Fruit fly (Drosophila melanogaster) whole organism, embryonic: ENCODE data around the gene RpS17.

ENCODE experiments used
- Atf3 ChIP-seq: fragments of 200-800 bp; sonication (Bioruptor generic); optimal IDR thresholded peaks from 3 replicates; lab custom pipeline; 2016; ENCODE audit warnings: missing biosample characterization, missing genetic modification characterization
- BEAF-32 ChIP-seq: fragments of 200-800 bp; sonication (Bioruptor generic); optimal IDR thresholded peaks from 3 replicates; lab custom pipeline; 2017; ENCODE audit warnings: missing biosample characterization, missing genetic modification characterization, mild to moderate bottlenecking, moderate library complexity, missing genetic modification reagents
- BtbVII ChIP-seq: fragments of 200-800 bp; sonication (Bioruptor generic); optimal IDR thresholded peaks from 3 replicates; lab custom pipeline; 2017; ENCODE audit warnings: missing biosample characterization, mild to moderate bottlenecking, missing genetic modification characterization
- CG11093 ChIP-seq: fragments of 200-800 bp; sonication (Bioruptor generic); IDR thresholded peaks from 3 replicates; pipeline ENCODE4 v1.3.6; 2022; ENCODE audit warnings: missing biosample characterization, missing genetic modification characterization
- CG11398 ChIP-seq: fragments of 200-800 bp; sonication (Bioruptor generic); optimal IDR thresholded peaks from 2 replicates; lab custom pipeline; 2016; ENCODE audit warnings: missing biosample characterization, missing genetic modification characterization
- CG11560 ChIP-seq: fragments of 200-800 bp; sonication (Bioruptor generic); IDR thresholded peaks from 3 replicates; pipeline ENCODE4 v1.3.6; 2022; ENCODE audit warnings: missing biosample characterization, missing genetic modification characterization
- CG13123 ChIP-seq: fragments of 200-800 bp; sonication (Bioruptor generic); optimal IDR thresholded peaks from 2 replicates; lab custom pipeline; 2016; ENCODE audit warnings: missing biosample characterization, missing genetic modification characterization
- CG14441 ChIP-seq: fragments of 200-800 bp; sonication (Bioruptor generic); IDR thresholded peaks from 2 replicates; pipeline ENCODE4 v1.3.6; 2022; ENCODE audit warnings: missing biosample characterization, missing genetic modification characterization
- CG17361 ChIP-seq: fragments of 200-800 bp; sonication (Bioruptor generic); IDR thresholded peaks from 3 replicates; pipeline ENCODE4 v1.3.6; 2022; ENCODE audit warnings: missing biosample characterization, missing genetic modification characterization
- CG2889 ChIP-seq: fragments of 200-800 bp; sonication (Bioruptor generic); IDR thresholded peaks from 3 replicates; pipeline ENCODE4 v1.3.6; 2022; ENCODE audit warnings: missing biosample characterization, missing genetic modification characterization
- CG3163 ChIP-seq: fragments of 200-800 bp; sonication (Bioruptor generic); optimal IDR thresholded peaks from 3 replicates; lab custom pipeline; 2016; ENCODE audit warnings: missing biosample characterization, missing genetic modification characterization
- CG34376 ChIP-seq: fragments of 200-800 bp; sonication (Bioruptor generic); optimal IDR thresholded peaks from 2 replicates; lab custom pipeline; 2018; ENCODE audit warnings: missing biosample characterization, mild to moderate bottlenecking, missing genetic modification characterization
- CG34422 ChIP-seq: fragments of 200-800 bp; sonication (Bioruptor generic); IDR thresholded peaks from 3 replicates; pipeline ENCODE4 v1.3.6; 2022; ENCODE audit warnings: missing biosample characterization, missing genetic modification characterization
- CG3726 ChIP-seq: fragments of 200-800 bp; sonication (Bioruptor generic); IDR thresholded peaks from 3 replicates; pipeline ENCODE4, ENCODE4 v1.3.6; 2022; ENCODE audit warnings: missing biosample characterization, missing genetic modification characterization
- CG42726 ChIP-seq: fragments of 200-800 bp; sonication (Bioruptor generic); IDR thresholded peaks from 2 replicates; pipeline ENCODE4 v1.3.6; 2022; ENCODE audit warnings: missing biosample characterization, missing genetic modification characterization; ENCODE audit not compliant: partially characterized antibody
- CG4282 ChIP-seq: fragments of 200-800 bp; sonication (Bioruptor generic); optimal IDR thresholded peaks from 2 replicates; lab custom pipeline; 2016; ENCODE audit warnings: missing biosample characterization, missing genetic modification characterization
- CG4820 ChIP-seq: fragments of 200-800 bp; sonication (Bioruptor generic); optimal IDR thresholded peaks from 3 replicates; lab custom pipeline; 2016; ENCODE audit warnings: missing biosample characterization, missing genetic modification characterization
- CG6254 ChIP-seq: fragments of 200-800 bp; sonication (Bioruptor generic); optimal IDR thresholded peaks from 3 replicates; lab custom pipeline; 2017; ENCODE audit warnings: mild to moderate bottlenecking, missing biosample characterization, missing genetic modification reagents, missing genetic modification characterization
- CG7963 ChIP-seq: fragments of 200-800 bp; sonication (Bioruptor generic); IDR thresholded peaks from 3 replicates; pipeline ENCODE4 v1.3.6; 2022; ENCODE audit warnings: missing biosample characterization, missing genetic modification characterization; ENCODE audit not compliant: partially characterized antibody
- CG8359 ChIP-seq: fragments of 200-800 bp; sonication (Bioruptor generic); optimal IDR thresholded peaks from 2 replicates; lab custom pipeline; 2017; ENCODE audit warnings: missing biosample characterization, mild to moderate bottlenecking, missing genetic modification characterization, borderline replicate concordance
- CG8944 ChIP-seq: fragments of 200-800 bp; sonication (Bioruptor generic); optimal IDR thresholded peaks from 3 replicates; lab custom pipeline; 2016; ENCODE audit warnings: missing biosample characterization, missing genetic modification characterization
- Dip2 ChIP-seq: fragments of 200-800 bp; sonication (Bioruptor generic); IDR thresholded peaks from 2 replicates; pipeline ENCODE4 v1.3.6; 2022; ENCODE audit warnings: missing biosample characterization, missing genetic modification characterization
- Doc2 ChIP-seq: fragments of 200-800 bp; sonication (Bioruptor generic); IDR thresholded peaks from 2 replicates; pipeline ENCODE4 v1.3.6; 2022; ENCODE audit warnings: missing biosample characterization, missing genetic modification characterization
- Ets65A ChIP-seq: fragments of 200-800 bp; sonication (Bioruptor generic); peaks from one replicate; lab custom pipeline; 2016; ENCODE audit warnings: missing biosample characterization, missing genetic modification characterization
- Fer3 ChIP-seq: fragments of 200-800 bp; sonication (Bioruptor generic); optimal IDR thresholded peaks from 2 replicates; lab custom pipeline; 2018; ENCODE audit warnings: missing biosample characterization, mild to moderate bottlenecking, missing genetic modification characterization, moderate library complexity
- Gug ChIP-seq: fragments of 200-800 bp; sonication (Bioruptor generic); IDR thresholded peaks from 4 replicates; pipeline ENCODE4 v1.3.6; 2022; ENCODE audit warnings: missing biosample characterization, missing genetic modification characterization
- HLHmδ ChIP-seq: fragments of 200-800 bp; sonication (Bioruptor generic); optimal IDR thresholded peaks from 2 replicates; lab custom pipeline; 2018; ENCODE audit warnings: missing biosample characterization, mild to moderate bottlenecking, missing genetic modification characterization, moderate library complexity
- HmgD ChIP-seq: fragments of 200-800 bp; sonication (Bioruptor generic); optimal IDR thresholded peaks from 3 replicates; lab custom pipeline; 2016; ENCODE audit warnings: missing biosample characterization, missing genetic modification characterization
- Lpt ChIP-seq: fragments of >200 bp; optimal IDR thresholded peaks from 2 replicates; lab custom pipeline; 2018; ENCODE audit warnings: missing biosample characterization, missing genetic modification characterization
- NC2α ChIP-seq: fragments of 200-800 bp; sonication (Bioruptor generic); optimal IDR thresholded peaks from 2 replicates; lab custom pipeline; 2016; ENCODE audit warnings: missing biosample characterization, missing genetic modification characterization
- Nf-YB ChIP-seq: fragments of 200-800 bp; sonication (Bioruptor generic); optimal IDR thresholded peaks from 3 replicates; lab custom pipeline; 2019; ENCODE audit warnings: missing biosample characterization, mild to moderate bottlenecking, missing genetic modification characterization, moderate library complexity
- Poxn ChIP-seq: fragments of 200-800 bp; sonication (Bioruptor generic); IDR thresholded peaks from 2 replicates; pipeline ENCODE4 v1.3.6; 2022; ENCODE audit warnings: missing biosample characterization, missing genetic modification characterization
- Ptx1 ChIP-seq: fragments of 200-800 bp; sonication (Bioruptor generic); IDR thresholded peaks from 2 replicates; pipeline ENCODE4 v1.3.6; 2022; ENCODE audit warnings: missing biosample characterization, missing genetic modification characterization
- Trl ChIP-seq, 3 experiments: fragments of >200 bp in 2 of 3; fragments of 200-800 bp in 1 of 3; sonication (Bioruptor generic) in 1 of 3; optimal IDR thresholded peaks; 2 replicates in 1 of 3; 3 replicates in 2 of 3; lab custom pipeline; 2016 to 2017; ENCODE audit warnings: missing biosample characterization in 1 of 3, missing genetic modification characterization in 1 of 3
- Usf ChIP-seq: fragments of 200-800 bp; sonication (Bioruptor generic); optimal IDR thresholded peaks from 2 replicates; lab custom pipeline; 2017; ENCODE audit warnings: missing genotype, missing biosample characterization, missing genetic modification characterization
- Xrp1 ChIP-seq: fragments of 200-800 bp; sonication (Bioruptor generic); IDR thresholded peaks from 2 replicates; pipeline ENCODE4 v1.3.6; 2022; ENCODE audit warnings: missing biosample characterization, missing genetic modification characterization
- ac ChIP-seq: fragments of 200-800 bp; sonication (Bioruptor generic); optimal IDR thresholded peaks from 3 replicates; lab custom pipeline; 2017; ENCODE audit warnings: missing biosample characterization, mild to moderate bottlenecking, missing genetic modification characterization
- az2 ChIP-seq: fragments of 200-800 bp; sonication (Bioruptor generic); optimal IDR thresholded peaks from 3 replicates; lab custom pipeline; 2016; ENCODE audit warnings: missing biosample characterization, missing genetic modification characterization
- cg ChIP-seq: fragments of 200-800 bp; sonication (Bioruptor generic); optimal IDR thresholded peaks from 3 replicates; lab custom pipeline; 2019; ENCODE audit warnings: missing biosample characterization, mild to moderate bottlenecking, missing genetic modification characterization, moderate library complexity
- dan ChIP-seq: fragments of 200-800 bp; sonication (Bioruptor generic); IDR thresholded peaks from 2 replicates; pipeline ENCODE4 v1.3.6; 2022; ENCODE audit warnings: missing biosample characterization, missing genetic modification characterization
- dimm ChIP-seq: fragments of 200-800 bp; sonication (Bioruptor generic); IDR thresholded peaks from 2 replicates; pipeline ENCODE4 v1.3.6; 2022; ENCODE audit warnings: missing biosample characterization, missing genetic modification characterization
- gsb-n ChIP-seq: fragments of 200-800 bp; sonication (Bioruptor generic); optimal IDR thresholded peaks from 3 replicates; lab custom pipeline; 2018; ENCODE audit warnings: missing biosample characterization, mild to moderate bottlenecking, missing genetic modification characterization
- ham ChIP-seq: fragments of 200-800 bp; sonication (Bioruptor generic); IDR thresholded peaks from 2 replicates; pipeline ENCODE4 v1.3.6; 2022; ENCODE audit warnings: missing biosample characterization, missing genetic modification characterization
- insv ChIP-seq, 2 experiments: fragments of 200-800 bp; sonication (Bioruptor generic); optimal IDR thresholded peaks; 3 replicates each; lab custom pipeline; 2016 to 2018; ENCODE audit warnings: missing biosample characterization in 2 of 2, missing genetic modification characterization in 2 of 2
- ken ChIP-seq: fragments of 200-800 bp; sonication (Bioruptor generic); IDR thresholded peaks from 3 replicates; pipeline ENCODE4 v1.3.6; 2022; ENCODE audit warnings: missing biosample characterization, missing genetic modification characterization
- lbe ChIP-seq: fragments of 200-800 bp; sonication (Bioruptor generic); optimal IDR thresholded peaks from 2 replicates; lab custom pipeline; 2016; ENCODE audit warnings: missing biosample characterization, mild to moderate bottlenecking, missing genetic modification characterization
- phol ChIP-seq: fragments of 200-800 bp; sonication (Bioruptor generic); optimal IDR thresholded peaks from 3 replicates; lab custom pipeline; 2018; ENCODE audit warnings: missing biosample characterization, mild to moderate bottlenecking, missing genetic modification characterization, moderate library complexity
- pum ChIP-seq: fragments of 200-800 bp; sonication (Bioruptor generic); optimal IDR thresholded peaks from 2 replicates; lab custom pipeline; 2016; ENCODE audit warnings: missing biosample characterization, missing genetic modification characterization
- pzg ChIP-seq: fragments of 200-800 bp; sonication (Bioruptor generic); optimal IDR thresholded peaks from 3 replicates; lab custom pipeline; 2018; ENCODE audit warnings: missing biosample characterization, mild to moderate bottlenecking, missing genetic modification characterization, moderate library complexity
- vvl ChIP-seq: fragments of 200-800 bp; sonication (Bioruptor generic); IDR thresholded peaks from 2 replicates; pipeline ENCODE4 v1.3.6; 2022; ENCODE audit warnings: missing biosample characterization, missing genetic modification characterization

Gene RpS17

dm6 chr3L:9383345-9384075, 46.1 kb downstream of the RpS17 start, which contains the start of gene Hsp27 (continued):
- TF ChIP-seq CG34422 (GFP tag; lab: Robert Waterston, UW) (peak; percentile 99), ac (GFP tag; lab: Kevin White, UChicago) (peak; percentile 82), insv (GFP tag; optimal IDR thresholded peaks at IDR 0.05; lab: Kevin White, UChicago) (peak in 1 of 2 experiments; percentile 27), Nf-YB (GFP tag; lab: Kevin White, UChicago) (peak; percentile 86), Doc2 (GFP tag; lab: Robert Waterston, UW) (peak; percentile 93), CG4820 (GFP tag; lab: Kevin White, UChicago) (peak; percentile 98), CG34376 (peak; percentile 94), Poxn (GFP tag; lab: Robert Waterston, UW) (peak; percentile 84), Trl (optimal IDR thresholded peaks at IDR 0.05; lab: Kevin White, UChicago) (peak; percentile 22 to 27), Trl (GFP tag; optimal IDR thresholded peaks at IDR 0.05; lab: Kevin White, UChicago) (peak; percentile 95), HLHmδ (GFP tag; lab: Kevin White, UChicago) (no peak), CG3726 (GFP tag; lab: Robert Waterston, UW) (peak; percentile 98), CG14441 (GFP tag; lab: Robert Waterston, UW) (peak; percentile 99), CG7963 (GFP tag; lab: Robert Waterston, UW) (no peak), Gug (peak; percentile 99), BEAF-32 (GFP tag; lab: Kevin White, UChicago) (peak; percentile 8), CG4282 (peak; percentile 62), Ptx1 (GFP tag; lab: Robert Waterston, UW) (peak; percentile 99), Usf (peak; percentile 96), CG8359 (GFP tag; lab: Kevin White, UChicago) (peak; percentile 94), dimm (GFP tag; lab: Robert Waterston, UW) (peak; percentile 91), Dip2 (GFP tag; lab: Robert Waterston, UW) (peak; percentile 75), phol (tag; lab: Kevin White, UChicago) (peak; percentile 98), Ets65A (peak; percentile 98), CG11398 (peak; percentile 60), Atf3 (GFP tag; lab: Kevin White, UChicago) (peak; percentile 74), pzg (GFP tag; lab: Kevin White, UChicago) (peak; percentile 25), ken (GFP tag; lab: Robert Waterston, UW) (peak; percentile 99), az2 (GFP tag; lab: Kevin White, UChicago) (peak; percentile 99), BtbVII (peak; percentile 96), lbe (GFP tag; lab: Kevin White, UChicago) (peak; percentile 99), CG3163 (GFP tag; lab: Kevin White, UChicago) (peak; percentile 69), vvl (GFP tag; lab: Robert Waterston, UW) (peak; percentile 99), CG8944 (GFP tag; lab: Kevin White, UChicago) (peak; percentile 86), CG17361 (GFP tag; lab: Robert Waterston, UW) (peak; percentile 99), dan (peak; percentile 94), Xrp1 (GFP tag; lab: Robert Waterston, UW) (peak; percentile 99), Fer3 (tag; lab: Kevin White, UChicago) (peak; percentile 97), Lpt (GFP tag; lab: Kevin White, UChicago) (no peak), CG11093 (GFP tag; lab: Robert Waterston, UW) (peak; percentile 98), NC2α (GFP tag; lab: Kevin White, UChicago) (peak; percentile 65), ham (GFP tag; lab: Robert Waterston, UW) (peak; percentile 86), cg (peak; percentile 90), HmgD (GFP tag; lab: Kevin White, UChicago) (peak; percentile 38), gsb-n (tag; lab: Kevin White, UChicago) (peak; percentile 98), pum (GFP tag; lab: Kevin White, UChicago) (peak; percentile 94), CG2889 (GFP tag; lab: Robert Waterston, UW) (peak; percentile 94), CG6254 (GFP tag; lab: Kevin White, UChicago) (peak; percentile 97), CG11560 (tag; lab: Robert Waterston, UW) (peak; percentile 88), CG13123 (peak; percentile 95), CG42726 (GFP tag; lab: Robert Waterston, UW) (peak; percentile 33; the same call in 1 of the 2 replicates)
